Worm (Caenorhabditis elegans) whole organism, L4 larva: ENCODE results near the gene ZC13.2.

Experiments used
- F10B5.3 ChIP-seq: sonication (generic microtip); optimal IDR thresholded peaks from 2 replicates; lab custom pipeline; 2016; ENCODE audit warnings: mild to moderate bottlenecking, missing genetic modification characterization, missing compliant biosample characterization
- F26F4.8 ChIP-seq: fragments of 200-800 bp; sonication (Bioruptor generic); conservative IDR thresholded peaks from 2 replicates; pipeline ENCODE4 v1.3.6; 2022; ENCODE audit warnings: missing genetic modification characterization, missing compliant biosample characterization
- F37D6.2 ChIP-seq: sonication (generic microtip); optimal IDR thresholded peaks from 2 replicates; lab custom pipeline; 2016; ENCODE audit warnings: mild to moderate bottlenecking, missing genetic modification characterization, missing compliant biosample characterization
- F44E2.7 ChIP-seq: fragments of 200-800 bp; sonication (Bioruptor generic); IDR thresholded peaks from 2 replicates; pipeline ENCODE4 v2.1.2; 2022; ENCODE audit warnings: missing genetic modification characterization, missing compliant biosample characterization
- R02D3.7 ChIP-seq: fragments of 150-350 bp; sonication (generic microtip); optimal IDR thresholded peaks from 3 replicates; lab custom pipeline; 2014; ENCODE audit warnings: missing biosample characterization, missing genetic modification characterization
- Y5F2A.4 ChIP-seq: fragments of 200-800 bp; sonication (Bioruptor generic); optimal IDR thresholded peaks from 2 replicates; lab custom pipeline; 2018; ENCODE audit warnings: mild to moderate bottlenecking, missing genetic modification characterization, missing compliant biosample characterization
- ZK337.2 ChIP-seq: fragments of 200-800 bp; sonication (Bioruptor generic); IDR thresholded peaks from 2 replicates; pipeline ENCODE4 v1.3.6; 2022; ENCODE audit warnings: missing genetic modification reagents, missing genetic modification characterization, missing compliant biosample characterization
- ZK546.5 ChIP-seq, 2 experiments: sonication (generic microtip); optimal IDR thresholded peaks; 2 replicates each; lab custom pipeline; 2017; ENCODE audit warnings: missing biosample characterization in 2 of 2, missing genetic modification characterization in 2 of 2
- ama-1 ChIP-seq: fragments of 150-350 bp; optimal IDR thresholded peaks from 2 replicates; lab custom pipeline; 2014; ENCODE audit warnings: inconsistent platforms, mixed read lengths
- attf-4 ChIP-seq: sonication (generic microtip); optimal IDR thresholded peaks from 3 replicates; lab custom pipeline; 2017; ENCODE audit warnings: missing biosample characterization, missing genetic modification characterization
- ceh-28 ChIP-seq: fragments of 150-350 bp; optimal IDR thresholded peaks from 2 replicates; lab custom pipeline; 2014; ENCODE audit warnings: missing biosample characterization, missing genetic modification reagents, missing genetic modification characterization
- ceh-32 ChIP-seq: sonication (generic microtip); optimal IDR thresholded peaks from 2 replicates; lab custom pipeline; 2016; ENCODE audit warnings: mild to moderate bottlenecking, missing genetic modification characterization, missing compliant biosample characterization; ENCODE audit not compliant: poor library complexity
- ceh-82 ChIP-seq: sonication (generic microtip); optimal IDR thresholded peaks from 2 replicates; lab custom pipeline; 2017; ENCODE audit warnings: missing biosample characterization, missing genetic modification characterization
- ces-1 ChIP-seq: fragments of 150-350 bp; sonication (generic microtip); optimal IDR thresholded peaks from 4 replicates; lab custom pipeline; 2014; ENCODE audit warnings: missing biosample characterization, missing genetic modification reagents, missing genetic modification characterization
- daf-8 ChIP-seq: fragments of 200-800 bp; sonication (Bioruptor generic); IDR thresholded peaks from 2 replicates; pipeline ENCODE4 v1.3.6; 2022; ENCODE audit warnings: missing genetic modification characterization, missing compliant biosample characterization
- fkh-10 ChIP-seq: fragments of 150-350 bp; optimal IDR thresholded peaks from 2 replicates; lab custom pipeline; 2014; ENCODE audit warnings: missing biosample characterization, missing genetic modification reagents, missing genetic modification characterization
- fos-1 ChIP-seq: fragments of 150-350 bp; optimal IDR thresholded peaks from 2 replicates; lab custom pipeline; 2014; ENCODE audit warnings: missing biosample characterization, missing genetic modification characterization
- gei-8 ChIP-seq: fragments of 200-800 bp; sonication (Bioruptor generic); optimal IDR thresholded peaks from 2 replicates; lab custom pipeline; 2018; ENCODE audit warnings: mild to moderate bottlenecking, missing genetic modification characterization, missing compliant biosample characterization
- hif-1 ChIP-seq, 2 experiments: sonication (generic microtip); optimal IDR thresholded peaks; 2 replicates each; lab custom pipeline; 2016 to 2017; ENCODE audit warnings: missing compliant biosample characterization in 2 of 2, missing genetic modification characterization in 2 of 2, missing genetic modification reagents in 2 of 2, missing genotype in 2 of 2, mild to moderate bottlenecking in 1 of 2
- hlh-11 ChIP-seq: fragments of 200-800 bp; sonication (Bioruptor generic); optimal IDR thresholded peaks from 2 replicates; lab custom pipeline; 2018; ENCODE audit warnings: mild to moderate bottlenecking, missing genetic modification characterization, missing compliant biosample characterization
- lim-7 ChIP-seq: fragments of 200-800 bp; sonication (Bioruptor generic); IDR thresholded peaks from 2 replicates; pipeline ENCODE4 v1.3.6; 2022; ENCODE audit warnings: missing genetic modification characterization, missing compliant biosample characterization
- lin-15B ChIP-seq: fragments of 150-350 bp; sonication (generic microtip); optimal IDR thresholded peaks from 3 replicates; lab custom pipeline; 2014; ENCODE audit warnings: missing biosample characterization, missing genetic modification characterization
- lin-29 ChIP-seq: fragments of 200-800 bp; sonication (Bioruptor generic); IDR thresholded peaks from 2 replicates; pipeline ENCODE4 v1.3.6; 2022; ENCODE audit warnings: missing genetic modification reagents, missing genetic modification characterization, missing compliant biosample characterization
- lin-38 ChIP-seq: fragments of 200-800 bp; sonication (Bioruptor generic); IDR thresholded peaks from 2 replicates; pipeline ENCODE4 v1.3.6; 2022; ENCODE audit warnings: missing genetic modification reagents, missing genetic modification characterization, missing compliant biosample characterization
- madf-9 ChIP-seq: fragments of 200-800 bp; sonication (Bioruptor generic); conservative IDR thresholded peaks from 2 replicates; pipeline ENCODE4 v1.3.6; 2022; ENCODE audit warnings: missing genetic modification reagents, missing genetic modification characterization, missing compliant biosample characterization
- mdt-29 ChIP-seq: fragments of 200-800 bp; sonication (Bioruptor generic); IDR thresholded peaks from 2 replicates; pipeline ENCODE4 v1.3.6; 2022; ENCODE audit warnings: missing genetic modification reagents, missing genetic modification characterization, missing compliant biosample characterization
- mep-1 ChIP-seq: fragments of 150-350 bp; sonication (generic microtip); optimal IDR thresholded peaks from 3 replicates; lab custom pipeline; 2014; ENCODE audit warnings: missing biosample characterization, missing genetic modification characterization
- mxl-2 ChIP-seq: fragments of 200-800 bp; sonication (Bioruptor generic); conservative IDR thresholded peaks from 2 replicates; pipeline ENCODE4 v1.3.6; 2022; ENCODE audit warnings: missing genetic modification reagents, missing genetic modification characterization, missing compliant biosample characterization
- mxl-3 ChIP-seq: fragments of 200-800 bp; sonication (Bioruptor generic); optimal IDR thresholded peaks from 2 replicates; lab custom pipeline; 2018; ENCODE audit warnings: mild to moderate bottlenecking, missing genetic modification characterization, missing compliant biosample characterization
- nhr-10 ChIP-seq: fragments of 150-350 bp; optimal IDR thresholded peaks from 2 replicates; lab custom pipeline; 2014; ENCODE audit warnings: missing biosample characterization, missing genetic modification characterization
- nhr-102 ChIP-seq: sonication (generic microtip); optimal IDR thresholded peaks from 2 replicates; lab custom pipeline; 2016; ENCODE audit warnings: mild to moderate bottlenecking, missing genetic modification characterization, moderate library complexity, missing compliant biosample characterization
- nhr-111 ChIP-seq: fragments of 200-800 bp; sonication (Bioruptor generic); optimal IDR thresholded peaks from 2 replicates; lab custom pipeline; 2018; ENCODE audit warnings: mild to moderate bottlenecking, missing genetic modification characterization, missing compliant biosample characterization
- nhr-41 ChIP-seq: fragments of 200-800 bp; sonication (Bioruptor generic); IDR thresholded peaks from 2 replicates; pipeline ENCODE4 v1.3.6; 2022; ENCODE audit warnings: missing genetic modification reagents, missing genetic modification characterization, missing compliant biosample characterization
- nhr-48 ChIP-seq: sonication (generic microtip); optimal IDR thresholded peaks from 2 replicates; lab custom pipeline; 2016; ENCODE audit warnings: mild to moderate bottlenecking, missing genetic modification characterization, missing compliant biosample characterization
- nhr-6 ChIP-seq: fragments of 150-350 bp; optimal IDR thresholded peaks from 2 replicates; lab custom pipeline; 2014; ENCODE audit warnings: missing biosample characterization, missing genetic modification characterization
- nhr-76 ChIP-seq: fragments of 150-350 bp; optimal IDR thresholded peaks from 2 replicates; lab custom pipeline; 2014; ENCODE audit warnings: missing biosample characterization, missing genetic modification characterization
- pha-4 ChIP-seq, 2 experiments: fragments of 150-350 bp in 1 of 2; fragments of 200-800 bp in 1 of 2; sonication (Bioruptor generic) in 1 of 2; IDR thresholded peaks in 1 of 2; optimal IDR thresholded peaks in 1 of 2; 2 replicates each; pipeline versions ENCODE4 v1.3.6 to Lab custom; 2014 to 2022; ENCODE audit warnings: missing genetic modification characterization in 2 of 2, missing genetic modification reagents in 2 of 2, missing biosample characterization in 1 of 2, missing compliant biosample characterization in 1 of 2
- pqm-1 ChIP-seq: sonication (generic microtip); optimal IDR thresholded peaks from 2 replicates; lab custom pipeline; 2017; ENCODE audit warnings: missing biosample characterization, missing genetic modification characterization
- rbr-2 ChIP-seq: sonication (generic microtip); optimal IDR thresholded peaks from 2 replicates; lab custom pipeline; 2016; ENCODE audit warnings: missing genotype, missing genetic modification characterization, missing compliant biosample characterization
- sdz-12 ChIP-seq: fragments of 200-800 bp; sonication (Bioruptor generic); optimal IDR thresholded peaks from 2 replicates; lab custom pipeline; 2018; ENCODE audit warnings: mild to moderate bottlenecking, missing genetic modification characterization, missing compliant biosample characterization
- set-16 ChIP-seq: fragments of 200-800 bp; sonication (Bioruptor generic); IDR thresholded peaks from 2 replicates; pipeline ENCODE4 v1.3.6; 2022; ENCODE audit warnings: missing genetic modification reagents, missing genetic modification characterization, missing compliant biosample characterization
- skn-1 ChIP-seq: fragments of 150-350 bp; optimal IDR thresholded peaks from 2 replicates; lab custom pipeline; 2014; ENCODE audit warnings: missing biosample characterization, missing genetic modification characterization
- snpc-1.2 ChIP-seq: fragments of 200-800 bp; sonication (Bioruptor generic); IDR thresholded peaks from 2 replicates; pipeline ENCODE4 v1.3.6; 2022; ENCODE audit warnings: missing genetic modification reagents, missing genetic modification characterization, missing compliant biosample characterization
- spr-1 ChIP-seq: sonication (generic microtip); optimal IDR thresholded peaks from 2 replicates; lab custom pipeline; 2016; ENCODE audit warnings: mild to moderate bottlenecking, missing genetic modification characterization, missing compliant biosample characterization
- spr-3 ChIP-seq: fragments of 200-800 bp; sonication (Bioruptor generic); optimal IDR thresholded peaks from 2 replicates; lab custom pipeline; 2018; ENCODE audit warnings: mild to moderate bottlenecking, missing genetic modification characterization, missing compliant biosample characterization
- zag-1 ChIP-seq: fragments of 150-350 bp; optimal IDR thresholded peaks from 2 replicates; lab custom pipeline; 2014; ENCODE audit warnings: missing biosample characterization, missing genetic modification characterization
- zfp-2 ChIP-seq: sonication (generic microtip); optimal IDR thresholded peaks from 2 replicates; lab custom pipeline; 2016; ENCODE audit warnings: mild to moderate bottlenecking, missing genetic modification characterization, missing compliant biosample characterization
- zfp-3 ChIP-seq: fragments of 200-800 bp; sonication (Bioruptor generic); conservative IDR thresholded peaks from 2 replicates; pipeline ENCODE4 v1.3.6; 2022; ENCODE audit warnings: missing genetic modification reagents, missing genetic modification characterization, missing compliant biosample characterization
- zip-11 ChIP-seq: fragments of 200-800 bp; sonication (Bioruptor generic); IDR thresholded peaks from 2 replicates; pipeline ENCODE4 v1.3.6; 2022; ENCODE audit warnings: missing genetic modification characterization, missing compliant biosample characterization
- ztf-11 ChIP-seq: fragments of 150-350 bp; optimal IDR thresholded peaks from 2 replicates; lab custom pipeline; 2014; ENCODE audit warnings: missing biosample characterization, missing genetic modification characterization

Gene ZC13.2

ce11 chrX:918097-918496 lies 37.6 kb downstream of the ZC13.2 start, which contains the start of gene F35H12.5:
TSS of gene F35H12.5 (plus strand) at chrX:918397.
- no peak for TF ChIP-seq gei-8 (GFP tag; lab: Kevin White, UChicago)

- TF ChIP-seq F26F4.8 (GFP tag; lab: Robert Waterston, UW): no peak
- peak; percentile 80 for TF ChIP-seq lin-38 (GFP tag; lab: Robert Waterston, UW)
- no peak for TF ChIP-seq ama-1 (lab: Kevin White, UChicago)
- no peak for TF ChIP-seq fkh-10
- no peak for TF ChIP-seq ces-1
- no peak for TF ChIP-seq F44E2.7
- no peak for TF ChIP-seq ZK546.5 (tag; optimal IDR thresholded peaks at IDR 0.05; lab: Kevin White, UChicago)
- TF ChIP-seq pha-4 (GFP tag; IDR thresholded peaks at IDR 0.05; lab: Robert Waterston, UW): no peak
- peak; percentile 95 for TF ChIP-seq pha-4 (tag; optimal IDR thresholded peaks at IDR 0.05; lab: Kevin White, UChicago)
- TF ChIP-seq hlh-11 (tag; lab: Kevin White, UChicago): peak; percentile 71
- no peak for TF ChIP-seq nhr-111
- TF ChIP-seq ztf-11: no peak
- TF ChIP-seq mxl-2 (GFP tag; lab: Robert Waterston, UW): no peak
- no peak for TF ChIP-seq nhr-10 (tag; lab: Kevin White, UChicago)
- no peak for TF ChIP-seq madf-9 (GFP tag; lab: Robert Waterston, UW)
- no peak for TF ChIP-seq spr-3
- no peak for TF ChIP-seq nhr-102 (tag; lab: Kevin White, UChicago)
- no peak for TF ChIP-seq zfp-3
- no peak for TF ChIP-seq set-16 (GFP tag; lab: Robert Waterston, UW)
- TF ChIP-seq sdz-12 (GFP tag; lab: Kevin White, UChicago): no peak
- peak in 1 of 2 experiments; percentile 46 for TF ChIP-seq hif-1 (tag; optimal IDR thresholded peaks at IDR 0.05; lab: Kevin White, UChicago)
- TF ChIP-seq nhr-6 (tag; lab: Kevin White, UChicago): peak; percentile 26
- TF ChIP-seq snpc-1.2 (GFP tag; lab: Robert Waterston, UW): no peak
- no peak for TF ChIP-seq mdt-29 (GFP tag; lab: Robert Waterston, UW)
- no peak for TF ChIP-seq ceh-32 (tag; lab: Kevin White, UChicago)
- TF ChIP-seq attf-4 (tag; lab: Kevin White, UChicago): no peak
- TF ChIP-seq rbr-2 (tag; lab: Kevin White, UChicago): no peak
- no peak for TF ChIP-seq spr-1
- TF ChIP-seq zag-1 (tag; lab: Kevin White, UChicago): no peak
- TF ChIP-seq nhr-41 (GFP tag; lab: Robert Waterston, UW): no peak
- TF ChIP-seq lin-15B (tag; lab: Kevin White, UChicago): no peak
- no peak for TF ChIP-seq F10B5.3 (tag; lab: Kevin White, UChicago)
- no peak for TF ChIP-seq ceh-28 (tag; lab: Kevin White, UChicago)
- TF ChIP-seq R02D3.7: no peak
- peak; percentile 80 for TF ChIP-seq mep-1
- no peak for TF ChIP-seq ceh-82 (tag; lab: Kevin White, UChicago)
- TF ChIP-seq ZK337.2 (GFP tag; lab: Robert Waterston, UW): no peak
- TF ChIP-seq lin-29: no peak
- TF ChIP-seq zip-11: no peak
- no peak for TF ChIP-seq skn-1 (tag; lab: Kevin White, UChicago)
- TF ChIP-seq F37D6.2 (tag; lab: Kevin White, UChicago): no peak
- no peak for TF ChIP-seq lim-7
- no peak for TF ChIP-seq gei-8 (GFP tag; lab: Kevin White, UChicago)
- TF ChIP-seq nhr-76 (tag; lab: Kevin White, UChicago): no peak
- no peak for TF ChIP-seq pqm-1
- TF ChIP-seq fos-1 (tag; lab: Kevin White, UChicago): no peak
- no peak for TF ChIP-seq nhr-48 (tag; lab: Kevin White, UChicago)
- TF ChIP-seq Y5F2A.4 (GFP tag; lab: Kevin White, UChicago): no peak
- TF ChIP-seq mxl-3 (GFP tag; lab: Kevin White, UChicago): peak; percentile 16
- TF ChIP-seq daf-8 (GFP tag; lab: Robert Waterston, UW): no peak
- no peak for TF ChIP-seq zfp-2 (tag; lab: Kevin White, UChicago)
Observed at ce11 chrX:924495-925008, 44.1 kb downstream of the ZC13.2 start, which contains the start of the genes pifk-1 and tbc-11. TSS of gene pifk-1 (minus strand) at chrX:924511. TSS of gene tbc-11 (plus strand) at chrX:924958.
